Worm (Caenorhabditis elegans) whole organism, midembryonic: ENCODE data around the gene cal-3.

ENCODE experiments used
- T22C8.4 ChIP-seq: fragments of 200-800 bp; sonication (Bioruptor generic); IDR thresholded peaks from 2 replicates; pipeline ENCODE4 v1.3.6; 2022; ENCODE audit warnings: missing genetic modification characterization, missing compliant biosample characterization
- cog-1 ChIP-seq: sonication (generic microtip); optimal IDR thresholded peaks from 2 replicates; lab custom pipeline; 2016; ENCODE audit warnings: missing genetic modification characterization, missing compliant biosample characterization
- flt-1 ChIP-seq: fragments of 200-800 bp; sonication (Bioruptor generic); IDR thresholded peaks from 2 replicates; pipeline ENCODE4 v1.3.6; 2022; ENCODE audit warnings: missing genetic modification characterization, missing compliant biosample characterization
- klf-2 ChIP-seq: fragments of 200-800 bp; sonication (Bioruptor generic); conservative IDR thresholded peaks from 2 replicates; pipeline ENCODE4 v1.3.6; 2022; ENCODE audit warnings: missing genetic modification reagents, missing genetic modification characterization, missing compliant biosample characterization
- med-1 ChIP-seq: sonication (generic microtip); optimal IDR thresholded peaks from 2 replicates; lab custom pipeline; 2017; ENCODE audit warnings: missing genetic modification characterization, mild to moderate bottlenecking, missing compliant biosample characterization, antibody characterized with exemption, missing genetic modification reagents; ENCODE audit not compliant: insufficient read depth
- ref-1 ChIP-seq: fragments of 200-800 bp; sonication (Bioruptor generic); conservative IDR thresholded peaks from 2 replicates; pipeline ENCODE4 v1.3.6; 2022; ENCODE audit warnings: missing genetic modification reagents, missing genetic modification characterization, missing compliant biosample characterization
- tab-1 ChIP-seq: fragments of 200-800 bp; sonication (Bioruptor generic); IDR thresholded peaks from 2 replicates; pipeline ENCODE4 v1.3.6; 2022; ENCODE audit warnings: missing genetic modification characterization, missing compliant biosample characterization
- ztf-23 ChIP-seq: fragments of 200-800 bp; sonication (Bioruptor generic); IDR thresholded peaks from 2 replicates; pipeline ENCODE4 v1.3.6; 2022; ENCODE audit warnings: missing genetic modification reagents, missing genetic modification characterization, missing compliant biosample characterization
- ztf-29 ChIP-seq: fragments of 200-800 bp; sonication (Bioruptor generic); IDR thresholded peaks from 2 replicates; pipeline ENCODE4 v1.3.6; 2022; ENCODE audit warnings: missing genetic modification reagents, missing genetic modification characterization, missing compliant biosample characterization

The cal-3 gene

ce11 chrIV:3848985-3849384 lies 14.0 kb upstream of the cal-3 start:
- TF ChIP-seq cog-1 (tag; lab: Kevin White, UChicago) (no peak), med-1 (GFP tag; lab: Kevin White, UChicago) (no peak), T22C8.4 (no peak), ztf-23 (GFP tag; lab: Robert Waterston, UW) (no peak), flt-1 (GFP tag; lab: Robert Waterston, UW) (no peak), ref-1 (no peak), klf-2 (GFP tag; lab: Robert Waterston, UW) (no peak)

ce11 chrIV:3847489-3847888 lies 12.5 kb upstream of the cal-3 start:
- no peak for TF ChIP-seq ztf-23 (GFP tag; lab: Robert Waterston, UW)
- TF ChIP-seq ztf-29 (GFP tag; lab: Robert Waterston, UW): no peak
- no peak for TF ChIP-seq ref-1
- no peak for TF ChIP-seq med-1 (GFP tag; lab: Kevin White, UChicago)
- no peak for TF ChIP-seq tab-1
- no peak for TF ChIP-seq cog-1 (tag; lab: Kevin White, UChicago)
- no peak for TF ChIP-seq flt-1 (GFP tag; lab: Robert Waterston, UW)
- TF ChIP-seq klf-2 (GFP tag; lab: Robert Waterston, UW): no peak
- no peak for TF ChIP-seq T22C8.4

- TF ChIP-seq ref-1 (no peak), ztf-23 (GFP tag; lab: Robert Waterston, UW) (no peak), flt-1 (GFP tag; lab: Robert Waterston, UW) (no peak), tab-1 (no peak), med-1 (GFP tag; lab: Kevin White, UChicago) (no peak), klf-2 (GFP tag; lab: Robert Waterston, UW) (no peak)
Observed at ce11 chrIV:3844584-3844983, 9.6 kb upstream of the cal-3 start.

ce11 chrIV:3844004-3844403 lies 9.0 kb upstream of the cal-3 start:
- peak; percentile 23; the same call in 1 of the 2 replicates for TF ChIP-seq T22C8.4
- no peak for TF ChIP-seq cog-1 (tag; lab: Kevin White, UChicago)

ce11 chrIV:3843019-3843527 lies 8.1 kb upstream of the cal-3 start:
- TF ChIP-seq med-1 (GFP tag; lab: Kevin White, UChicago): no peak
- no peak for TF ChIP-seq ztf-23 (GFP tag; lab: Robert Waterston, UW)
- TF ChIP-seq ref-1: no peak
- TF ChIP-seq tab-1: no peak
- TF ChIP-seq ztf-29 (GFP tag; lab: Robert Waterston, UW): no peak
- TF ChIP-seq klf-2 (GFP tag; lab: Robert Waterston, UW): no peak
- no peak for TF ChIP-seq T22C8.4
- no peak for TF ChIP-seq flt-1 (GFP tag; lab: Robert Waterston, UW)
- TF ChIP-seq cog-1 (tag; lab: Kevin White, UChicago): no peak

- TF ChIP-seq klf-2 (GFP tag; lab: Robert Waterston, UW) (no peak), ref-1 (no peak), T22C8.4 (no peak), ztf-23 (GFP tag; lab: Robert Waterston, UW) (no peak), tab-1 (no peak), ztf-29 (GFP tag; lab: Robert Waterston, UW) (no peak), flt-1 (GFP tag; lab: Robert Waterston, UW) (no peak), med-1 (GFP tag; lab: Kevin White, UChicago) (no peak), cog-1 (tag; lab: Kevin White, UChicago) (no peak)
Observed at ce11 chrIV:3841607-3842006, 6.6 kb upstream of the cal-3 start.

- no peak for TF ChIP-seq flt-1 (GFP tag; lab: Robert Waterston, UW)
- TF ChIP-seq tab-1: no peak
- TF ChIP-seq ztf-29 (GFP tag; lab: Robert Waterston, UW): no peak
- no peak for TF ChIP-seq T22C8.4
- TF ChIP-seq ref-1: no peak
- no peak for TF ChIP-seq med-1 (GFP tag; lab: Kevin White, UChicago)
- no peak for TF ChIP-seq ztf-23 (GFP tag; lab: Robert Waterston, UW)
- no peak for TF ChIP-seq klf-2 (GFP tag; lab: Robert Waterston, UW)
- TF ChIP-seq cog-1 (tag; lab: Kevin White, UChicago): no peak
Observed at ce11 chrIV:3840480-3840879, 5.5 kb upstream of the cal-3 start.

- no peak for TF ChIP-seq flt-1 (GFP tag; lab: Robert Waterston, UW)
- TF ChIP-seq ztf-29 (GFP tag; lab: Robert Waterston, UW): no peak
- no peak for TF ChIP-seq tab-1
- TF ChIP-seq cog-1 (tag; lab: Kevin White, UChicago): no peak
- TF ChIP-seq ref-1: no peak
- no peak for TF ChIP-seq med-1 (GFP tag; lab: Kevin White, UChicago)
- TF ChIP-seq ztf-23 (GFP tag; lab: Robert Waterston, UW): no peak
Observed at ce11 chrIV:3839420-3839819, 4.5 kb upstream of the cal-3 start, which contains the start of gene F28F9.2. Gene F28F9.2, plus strand, starts transcription at chrIV:3839720.

- TF ChIP-seq tab-1 (no peak), klf-2 (GFP tag; lab: Robert Waterston, UW) (no peak), flt-1 (GFP tag; lab: Robert Waterston, UW) (no peak), ztf-29 (GFP tag; lab: Robert Waterston, UW) (no peak), med-1 (GFP tag; lab: Kevin White, UChicago) (no peak), T22C8.4 (no peak), ref-1 (no peak), cog-1 (tag; lab: Kevin White, UChicago) (no peak), ztf-23 (GFP tag; lab: Robert Waterston, UW) (no peak)
Observed at ce11 chrIV:3838687-3839086, 3.7 kb upstream of the cal-3 start.

ce11 chrIV:3833778-3834177 lies 1.2 kb downstream of the cal-3 start:
- TF ChIP-seq ztf-23 (GFP tag; lab: Robert Waterston, UW): no peak
- no peak for TF ChIP-seq tab-1
- TF ChIP-seq ref-1: no peak
- TF ChIP-seq ztf-29 (GFP tag; lab: Robert Waterston, UW): no peak
